Worm (Caenorhabditis elegans): ENCODE results near the gene tmem-17.

- TF ChIP-seq ama-1 (optimal IDR thresholded peaks at IDR 0.05) (no peak), pha-4 (tag; optimal IDR thresholded peaks at IDR 0.05) (no peak), ceh-48 (tag; optimal IDR thresholded peaks at IDR 0.05) (no peak), ets-4 (tag; optimal IDR thresholded peaks at IDR 0.05) (no peak), ceh-18 (tag; optimal IDR thresholded peaks at IDR 0.05) (no peak), mec-3 (tag; optimal IDR thresholded peaks at IDR 0.05; ENCODE audit: borderline replicate concordance) (no peak), fkh-10 (GFP tag; optimal IDR thresholded peaks at IDR 0.05) (no peak), pat-9 (tag; optimal IDR thresholded peaks at IDR 0.05) (no peak), hlh-30 (tag; optimal IDR thresholded peaks at IDR 0.05; ENCODE audit: insufficient read depth) (no peak), ceh-34 (tag; optimal IDR thresholded peaks at IDR 0.05) (no peak), dve-1 (tag; optimal IDR thresholded peaks at IDR 0.05) (no peak), ttx-3 (tag; optimal IDR thresholded peaks at IDR 0.05) (no peak), nhr-11 (tag; optimal IDR thresholded peaks at IDR 0.05) (no peak)
These were observed 2.4 kb downstream of the tmem-17 start, which contains the start of gene lin-37 for ce11 chrIII:7072452-7072851.

Data from whole organism, late embryonic.